Fruit fly (Drosophila melanogaster) whole organism, embryonic: Measurements from ENCODE around the gene CG31249.

Experiments
- Ada2b ChIP-seq: fragments of 200-800 bp; sonication (Bioruptor generic); IDR thresholded peaks from 2 replicates; pipeline ENCODE4 v1.3.6; 2022; ENCODE audit warnings: missing biosample characterization, missing genetic modification characterization
- Asciz ChIP-seq: fragments of 200-800 bp; sonication (Bioruptor generic); optimal IDR thresholded peaks from 2 replicates; lab custom pipeline; 2017; ENCODE audit warnings: missing biosample characterization, mild to moderate bottlenecking, missing genetic modification characterization, missing genetic modification reagents
- CG10565 ChIP-seq: fragments of 200-800 bp; sonication (Bioruptor generic); optimal IDR thresholded peaks from 3 replicates; lab custom pipeline; 2016; ENCODE audit warnings: missing biosample characterization, mild to moderate bottlenecking, missing genetic modification characterization
- CG11560 ChIP-seq: fragments of 200-800 bp; sonication (Bioruptor generic); IDR thresholded peaks from 3 replicates; pipeline ENCODE4 v1.3.6; 2022; ENCODE audit warnings: missing biosample characterization, missing genetic modification characterization
- CG11695 ChIP-seq: fragments of 200-800 bp; sonication (Bioruptor generic); IDR thresholded peaks from 3 replicates; pipeline ENCODE4 v1.3.6; 2022; ENCODE audit warnings: missing biosample characterization, missing genetic modification characterization
- CG12104 ChIP-seq: fragments of 200-800 bp; sonication (Bioruptor generic); optimal IDR thresholded peaks from 3 replicates; lab custom pipeline; 2016; ENCODE audit warnings: missing biosample characterization, missing genetic modification characterization
- CG12299 ChIP-seq: fragments of 200-800 bp; sonication (Bioruptor generic); optimal IDR thresholded peaks from 2 replicates; lab custom pipeline; 2018; ENCODE audit warnings: missing biosample characterization, mild to moderate bottlenecking, missing genetic modification characterization
- CG1529 ChIP-seq: fragments of 200-800 bp; sonication (Bioruptor generic); optimal IDR thresholded peaks from 3 replicates; lab custom pipeline; 2018; ENCODE audit warnings: missing biosample characterization, missing genetic modification characterization
- CG16813 ChIP-seq: fragments of 200-800 bp; sonication (Bioruptor generic); IDR thresholded peaks from 3 replicates; pipeline ENCODE4 v1.3.6; 2022; ENCODE audit warnings: missing biosample characterization, missing genetic modification characterization; ENCODE audit not compliant: partially characterized antibody
- CG17328 ChIP-seq: fragments of 200-800 bp; sonication (Bioruptor generic); IDR thresholded peaks from 2 replicates; pipeline ENCODE4 v1.3.6; 2022; ENCODE audit warnings: missing biosample characterization, missing genetic modification characterization
- CG18262 ChIP-seq: fragments of 200-800 bp; optimal IDR thresholded peaks from 3 replicates; lab custom pipeline; 2019; ENCODE audit warnings: missing biosample characterization, mild to moderate bottlenecking, missing genetic modification characterization, moderate library complexity
- CG18764 ChIP-seq: fragments of 200-800 bp; sonication (Bioruptor generic); optimal IDR thresholded peaks from 3 replicates; lab custom pipeline; 2016; ENCODE audit warnings: missing biosample characterization, missing genetic modification characterization
- CG2116 ChIP-seq: fragments of 200-800 bp; sonication (Bioruptor generic); optimal IDR thresholded peaks from 3 replicates; lab custom pipeline; 2018; ENCODE audit warnings: missing biosample characterization, mild to moderate bottlenecking, missing genetic modification characterization
- CG31388 ChIP-seq: fragments of 200-800 bp; sonication (Bioruptor generic); optimal IDR thresholded peaks from 2 replicates; lab custom pipeline; 2016; ENCODE audit warnings: missing biosample characterization, missing genetic modification characterization
- CG4328 ChIP-seq: fragments of 200-800 bp; sonication (Bioruptor generic); optimal IDR thresholded peaks from 3 replicates; lab custom pipeline; 2017; ENCODE audit warnings: missing biosample characterization, missing genetic modification reagents, missing genetic modification characterization
- CG4707 ChIP-seq: fragments of 200-800 bp; sonication (Bioruptor generic); optimal IDR thresholded peaks from 2 replicates; lab custom pipeline; 2018; ENCODE audit warnings: missing biosample characterization, mild to moderate bottlenecking, missing genetic modification characterization, moderate library complexity
- CG4854 ChIP-seq: fragments of 200-800 bp; sonication (Bioruptor generic); optimal IDR thresholded peaks from 2 replicates; lab custom pipeline; 2016; ENCODE audit warnings: missing biosample characterization, missing genetic modification characterization, inconsistent platforms
- CG6272 ChIP-seq: fragments of 200-800 bp; sonication (Bioruptor generic); IDR thresholded peaks from 2 replicates; pipeline ENCODE4 v1.3.6; 2022; ENCODE audit warnings: missing biosample characterization, missing genetic modification characterization
- CG7963 ChIP-seq: fragments of 200-800 bp; sonication (Bioruptor generic); IDR thresholded peaks from 3 replicates; pipeline ENCODE4 v1.3.6; 2022; ENCODE audit warnings: missing biosample characterization, missing genetic modification characterization; ENCODE audit not compliant: partially characterized antibody
- CG8290 ChIP-seq, 3 experiments: fragments of 200-800 bp; sonication (Bioruptor generic); optimal IDR thresholded peaks; 2 replicates each; lab custom pipeline; 2016 to 2019; ENCODE audit warnings: missing biosample characterization in 3 of 3, missing genetic modification characterization in 3 of 3, mild to moderate bottlenecking in 2 of 3, moderate library complexity in 1 of 3
- CG8944 ChIP-seq: fragments of 200-800 bp; sonication (Bioruptor generic); optimal IDR thresholded peaks from 3 replicates; lab custom pipeline; 2016; ENCODE audit warnings: missing biosample characterization, missing genetic modification characterization
- CG9609 ChIP-seq: fragments of 200-800 bp; sonication (Bioruptor generic); optimal IDR thresholded peaks from 3 replicates; lab custom pipeline; 2016; ENCODE audit warnings: missing biosample characterization, missing genetic modification characterization
- CG9932 ChIP-seq: fragments of 200-800 bp; sonication (Bioruptor generic); IDR thresholded peaks from 2 replicates; pipeline ENCODE4 v1.3.6; 2022; ENCODE audit warnings: missing biosample characterization, missing genetic modification characterization
- Dad ChIP-seq: fragments of 200-800 bp; sonication (Bioruptor generic); optimal IDR thresholded peaks from 3 replicates; lab custom pipeline; 2016; ENCODE audit warnings: missing biosample characterization, missing genetic modification characterization
- Dbx ChIP-seq: fragments of 200-800 bp; sonication (Bioruptor generic); IDR thresholded peaks from 3 replicates; pipeline ENCODE4 v1.3.6; 2022; ENCODE audit warnings: missing biosample characterization, missing genetic modification characterization
- Dek ChIP-seq: fragments of 200-800 bp; sonication (Bioruptor generic); optimal IDR thresholded peaks from 3 replicates; lab custom pipeline; 2019; ENCODE audit warnings: missing biosample characterization, mild to moderate bottlenecking, missing genetic modification characterization, moderate library complexity
- Dll ChIP-seq: fragments of 200-800 bp; sonication (Bioruptor generic); IDR thresholded peaks from 4 replicates; pipeline ENCODE4 v1.3.6; 2022; ENCODE audit warnings: missing biosample characterization, missing genetic modification characterization; ENCODE audit not compliant: partially characterized antibody
- HLHmδ ChIP-seq: fragments of 200-800 bp; sonication (Bioruptor generic); optimal IDR thresholded peaks from 2 replicates; lab custom pipeline; 2018; ENCODE audit warnings: missing biosample characterization, mild to moderate bottlenecking, missing genetic modification characterization, moderate library complexity
- Hr78 ChIP-seq, 2 experiments: fragments of 200-800 bp in 1 of 2; fragments of >200 bp in 1 of 2; sonication (Bioruptor generic) in 1 of 2; optimal IDR thresholded peaks; 2 replicates each; lab custom pipeline; 2017 to 2019; ENCODE audit warnings: missing biosample characterization in 2 of 2, missing genetic modification characterization in 2 of 2, mild to moderate bottlenecking in 1 of 2, moderate library complexity in 1 of 2
- Oaz ChIP-seq: fragments of 200-800 bp; sonication (Bioruptor generic); IDR thresholded peaks from 2 replicates; pipeline ENCODE4 v1.3.6; 2022; ENCODE audit warnings: missing biosample characterization, missing genetic modification characterization
- Scr ChIP-seq: fragments of 200-800 bp; sonication (Bioruptor generic); IDR thresholded peaks from 2 replicates; pipeline ENCODE4 v1.3.6; 2022; ENCODE audit warnings: missing biosample characterization, missing genetic modification characterization; ENCODE audit not compliant: partially characterized antibody
- az2 ChIP-seq: fragments of 200-800 bp; sonication (Bioruptor generic); optimal IDR thresholded peaks from 3 replicates; lab custom pipeline; 2016; ENCODE audit warnings: missing biosample characterization, missing genetic modification characterization
- bcd ChIP-seq: fragments of 200-800 bp; sonication (Bioruptor generic); optimal IDR thresholded peaks from 2 replicates; lab custom pipeline; 2017; ENCODE audit warnings: missing biosample characterization, mild to moderate bottlenecking, missing genetic modification characterization
- dmrt99B ChIP-seq: fragments of 200-800 bp; sonication (Bioruptor generic); optimal IDR thresholded peaks from 2 replicates; lab custom pipeline; 2018; ENCODE audit warnings: missing biosample characterization, mild to moderate bottlenecking, missing genetic modification characterization, moderate library complexity
- ewg ChIP-seq: fragments of 200-800 bp; sonication (Bioruptor generic); optimal IDR thresholded peaks from 3 replicates; lab custom pipeline; 2017; ENCODE audit warnings: mild to moderate bottlenecking, missing biosample characterization, missing genetic modification reagents, missing genetic modification characterization
- ftz-f1 ChIP-seq: fragments of 200-800 bp; sonication (Bioruptor generic); optimal IDR thresholded peaks from 2 replicates; lab custom pipeline; 2016; ENCODE audit warnings: missing biosample characterization, missing genetic modification characterization
- her ChIP-seq: fragments of 200-800 bp; sonication (Bioruptor generic); optimal IDR thresholded peaks from 2 replicates; lab custom pipeline; 2016; ENCODE audit warnings: missing biosample characterization, missing genetic modification characterization
- lilli ChIP-seq: fragments of 200-800 bp; sonication (Bioruptor generic); optimal IDR thresholded peaks from 3 replicates; lab custom pipeline; 2016; ENCODE audit warnings: missing biosample characterization, missing genetic modification characterization
- nau ChIP-seq: fragments of 200-800 bp; sonication (Bioruptor generic); optimal IDR thresholded peaks from 3 replicates; lab custom pipeline; 2017; ENCODE audit warnings: missing biosample characterization, mild to moderate bottlenecking, missing genetic modification characterization, missing genetic modification reagents
- oc ChIP-seq: fragments of 200-800 bp; sonication (Bioruptor generic); optimal IDR thresholded peaks from 2 replicates; lab custom pipeline; 2018; ENCODE audit warnings: missing biosample characterization, mild to moderate bottlenecking, missing genetic modification characterization, moderate library complexity
- onecut ChIP-seq: fragments of 200-800 bp; sonication (Bioruptor generic); IDR thresholded peaks from 2 replicates; pipeline ENCODE4 v1.3.6; 2022; ENCODE audit warnings: missing biosample characterization, missing genetic modification characterization
- otp ChIP-seq: fragments of 200-800 bp; sonication (Bioruptor generic); IDR thresholded peaks from 3 replicates; pipeline ENCODE4, ENCODE4 v1.3.6; 2022; ENCODE audit warnings: missing biosample characterization, missing genetic modification characterization
- pros ChIP-seq: fragments of 200-800 bp; sonication (Bioruptor generic); optimal IDR thresholded peaks from 3 replicates; lab custom pipeline; 2019; ENCODE audit warnings: missing biosample characterization, mild to moderate bottlenecking, missing genetic modification characterization, moderate library complexity
- sd ChIP-seq: fragments of 200-800 bp; sonication (Bioruptor generic); optimal IDR thresholded peaks from 3 replicates; lab custom pipeline; 2018; ENCODE audit warnings: missing biosample characterization, mild to moderate bottlenecking, missing genetic modification characterization, moderate library complexity
- sens-2 ChIP-seq: fragments of 200-800 bp; sonication (Bioruptor generic); IDR thresholded peaks from 2 replicates; pipeline ENCODE4 v1.3.6; 2022; ENCODE audit warnings: missing biosample characterization, missing genetic modification characterization
- shn ChIP-seq: fragments of 200-800 bp; sonication (Bioruptor generic); optimal IDR thresholded peaks from 3 replicates; lab custom pipeline; 2016; ENCODE audit warnings: missing biosample characterization, missing genetic modification characterization
- slou ChIP-seq: fragments of 200-800 bp; sonication (Bioruptor generic); optimal IDR thresholded peaks from 3 replicates; lab custom pipeline; 2016; ENCODE audit warnings: missing biosample characterization, missing genetic modification characterization
- trh ChIP-seq: fragments of 200-800 bp; sonication (Bioruptor generic); optimal IDR thresholded peaks from 2 replicates; lab custom pipeline; 2016; ENCODE audit warnings: missing biosample characterization, missing genetic modification characterization
- tup ChIP-seq: fragments of 200-800 bp; sonication (Bioruptor generic); optimal IDR thresholded peaks from 2 replicates; lab custom pipeline; 2016; ENCODE audit warnings: missing biosample characterization, mild to moderate bottlenecking, missing genetic modification characterization, moderate library complexity
- vnd ChIP-seq: fragments of 200-800 bp; sonication (Bioruptor generic); IDR thresholded peaks from 3 replicates; pipeline ENCODE4 v1.3.6; 2022; ENCODE audit warnings: missing biosample characterization, missing genetic modification characterization; ENCODE audit not compliant: partially characterized antibody
- zen2 ChIP-seq: fragments of 200-800 bp; sonication (Bioruptor generic); IDR thresholded peaks from 3 replicates; pipeline ENCODE4 v1.3.6; 2022; ENCODE audit warnings: missing biosample characterization, missing genetic modification characterization; ENCODE audit not compliant: partially characterized antibody

The CG31249 gene

DNA sequence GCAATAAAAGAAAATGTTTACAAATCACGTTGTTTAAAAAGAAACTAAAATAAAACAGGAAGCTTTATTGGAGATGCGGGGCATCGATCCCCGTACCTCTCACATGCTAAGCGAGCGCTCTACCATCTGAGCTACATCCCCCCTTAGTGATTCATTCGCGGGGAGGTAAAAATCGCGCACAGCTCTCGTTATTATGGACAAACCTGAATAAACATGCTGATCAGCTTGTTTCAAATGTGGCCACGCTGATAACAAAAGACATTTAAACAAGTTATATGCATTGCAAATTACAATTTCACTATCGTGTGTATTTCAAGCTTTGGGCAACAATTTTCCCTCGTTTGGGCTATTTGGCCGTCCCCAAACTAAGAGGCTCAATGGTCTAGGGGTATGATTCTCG, 41.6 kb downstream of the CG31249 start (continued):
- TF ChIP-seq tup (GFP tag; lab: Kevin White, UChicago) (no peak), trh (GFP tag; lab: Kevin White, UChicago) (no peak), CG16813 (GFP tag; lab: Robert Waterston, UW) (peak; percentile 48; the same call in 2 of the 3 replicates), CG10565 (GFP tag; lab: Kevin White, UChicago) (no peak), Dek (tag; lab: Kevin White, UChicago) (no peak), Oaz (no peak), ewg (GFP tag; lab: Kevin White, UChicago) (no peak), az2 (GFP tag; lab: Kevin White, UChicago) (no peak), CG8944 (GFP tag; lab: Kevin White, UChicago) (no peak), CG8290 (GFP tag; optimal IDR thresholded peaks at IDR 0.05; lab: Kevin White, UChicago) (no peak), CG8290 (tag; optimal IDR thresholded peaks at IDR 0.05; lab: Kevin White, UChicago) (no peak), zen2 (GFP tag; lab: Robert Waterston, UW) (no peak), dmrt99B (no peak), oc (tag; lab: Kevin White, UChicago) (no peak), pros (GFP tag; lab: Kevin White, UChicago) (no peak), CG7963 (peak; percentile 50; the same call in 1 of the 3 replicates), CG4328 (GFP tag; lab: Kevin White, UChicago) (no peak), sd (tag; lab: Kevin White, UChicago) (peak; percentile 63), CG12104 (GFP tag; lab: Kevin White, UChicago) (no peak), CG31388 (GFP tag; lab: Kevin White, UChicago) (no peak), CG9932 (GFP tag; lab: Robert Waterston, UW) (no peak), otp (GFP tag; lab: Robert Waterston, UW) (no peak), HLHmδ (GFP tag; lab: Kevin White, UChicago) (no peak), ftz-f1 (GFP tag; lab: Kevin White, UChicago) (no peak), bcd (GFP tag; lab: Kevin White, UChicago) (no peak), Dll (GFP tag; lab: Robert Waterston, UW) (peak; percentile 34; the same call in 1 of the 4 replicates), Ada2b (GFP tag; lab: Robert Waterston, UW) (no peak), lilli (no peak), sens-2 (no peak), shn (GFP tag; lab: Kevin White, UChicago) (no peak), CG18262 (tag; lab: Kevin White, UChicago) (no peak), CG4707 (GFP tag; lab: Kevin White, UChicago) (no peak), CG2116 (no peak), CG11695 (GFP tag; lab: Robert Waterston, UW) (no peak), Scr (GFP tag; lab: Robert Waterston, UW) (peak; percentile 53), CG4854 (GFP tag; lab: Kevin White, UChicago) (no peak), CG1529 (no peak), CG9609 (GFP tag; lab: Kevin White, UChicago) (no peak), Dad (GFP tag; lab: Kevin White, UChicago) (no peak), CG6272 (GFP tag; lab: Robert Waterston, UW) (no peak), CG17328 (GFP tag; lab: Robert Waterston, UW) (no peak), vnd (GFP tag; lab: Robert Waterston, UW) (peak; percentile 58; the same call in 2 of the 3 replicates), CG11560 (tag; lab: Robert Waterston, UW) (no peak), CG18764 (GFP tag; lab: Kevin White, UChicago) (no peak), slou (GFP tag; lab: Kevin White, UChicago) (no peak), her (GFP tag; lab: Kevin White, UChicago) (no peak), CG12299 (no peak), Hr78 (GFP tag; optimal IDR thresholded peaks at IDR 0.05; lab: Kevin White, UChicago) (no peak), Dbx (GFP tag; lab: Robert Waterston, UW) (no peak), onecut (GFP tag; lab: Robert Waterston, UW) (no peak), Asciz (GFP tag; lab: Kevin White, UChicago) (no peak), nau (no peak)
